Worm (Caenorhabditis elegans) whole organism, L4/young adult: Measurements from ENCODE around the gene pgp-8.

Experiments used
- W03F9.2 ChIP-seq: fragments of 150-350 bp; optimal IDR thresholded peaks from 2 replicates; lab custom pipeline; 2014; ENCODE audit warnings: missing biosample characterization, missing genetic modification characterization
- dao-5 ChIP-seq: sonication (generic microtip); optimal IDR thresholded peaks from 2 replicates; lab custom pipeline; 2016; ENCODE audit warnings: missing genotype, missing genetic modification characterization, moderate library complexity, missing compliant biosample characterization
- him-1 ChIP-seq: sonication (generic microtip); optimal IDR thresholded peaks from 2 replicates; lab custom pipeline; 2016; ENCODE audit warnings: missing genotype, missing genetic modification reagents, missing genetic modification characterization, missing compliant biosample characterization

pgp-8 gene

DNA sequence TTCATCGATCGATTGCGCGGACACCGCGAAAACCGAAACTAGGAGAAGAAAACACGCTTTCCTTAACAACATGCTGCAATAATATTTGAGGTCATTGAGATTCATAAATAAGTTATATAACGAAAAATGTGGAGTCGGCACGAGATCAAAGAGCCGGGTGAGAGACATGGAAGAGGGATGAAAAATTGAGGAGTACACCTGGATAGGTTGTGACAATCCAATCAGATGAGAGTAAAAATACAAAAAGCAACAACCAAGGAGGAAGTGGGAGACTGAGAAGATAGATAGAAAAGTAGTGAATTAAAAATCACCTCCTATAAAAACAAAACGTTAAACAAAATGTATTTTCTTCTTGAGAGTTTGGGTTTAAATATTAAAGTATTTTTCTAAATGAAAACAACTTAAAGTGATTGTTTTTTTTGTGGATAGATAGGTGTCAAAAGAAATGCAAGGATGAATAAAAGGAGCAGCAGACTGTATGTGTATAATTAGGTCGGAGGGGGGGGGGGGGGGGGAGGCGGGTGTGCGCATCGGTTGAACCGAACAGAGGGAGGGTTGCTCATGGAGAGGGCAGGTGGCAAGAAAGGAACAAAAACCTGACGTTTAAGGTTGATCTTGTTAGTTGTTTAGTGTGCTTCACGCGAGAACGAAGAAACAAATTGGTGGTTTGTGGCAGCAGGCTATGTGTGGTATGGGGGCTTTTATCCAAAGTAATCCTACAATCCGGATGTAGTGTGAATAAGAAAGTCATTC lies 19.4 kb downstream of the pgp-8 start, which contains the start of gene C05A9.2:
C05A9.2 (minus strand) TSS at position 73 of the 753 bp plus-strand sequence.
- TF ChIP-seq dao-5 (tag; lab: Kevin White, UChicago) (no peak), W03F9.2 (tag; lab: Kevin White, UChicago) (no peak), him-1 (tag; lab: Kevin White, UChicago) (no peak)

DNA sequence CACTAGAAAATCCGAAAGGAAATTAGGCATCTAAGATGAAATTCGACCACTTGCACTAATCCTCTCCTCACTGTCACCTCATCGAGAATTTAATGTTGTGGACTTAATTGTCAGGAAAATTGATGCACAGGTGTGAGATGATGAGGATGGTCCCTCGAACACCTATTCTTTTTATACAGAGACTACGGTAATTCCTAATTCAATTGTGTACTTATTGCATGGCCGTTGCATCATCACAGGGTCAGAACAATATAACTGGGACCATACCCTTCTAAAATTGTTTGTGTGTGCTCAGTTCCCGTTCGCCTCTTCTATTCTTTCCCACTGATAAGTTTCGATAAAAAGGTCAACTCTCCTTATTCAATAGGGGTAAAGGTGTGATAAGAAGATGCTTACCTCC lies 20.1 kb downstream of the pgp-8 start:
- TF ChIP-seq him-1 (tag; lab: Kevin White, UChicago) (no peak), dao-5 (tag; lab: Kevin White, UChicago) (no peak), W03F9.2 (tag; lab: Kevin White, UChicago) (no peak)

DNA sequence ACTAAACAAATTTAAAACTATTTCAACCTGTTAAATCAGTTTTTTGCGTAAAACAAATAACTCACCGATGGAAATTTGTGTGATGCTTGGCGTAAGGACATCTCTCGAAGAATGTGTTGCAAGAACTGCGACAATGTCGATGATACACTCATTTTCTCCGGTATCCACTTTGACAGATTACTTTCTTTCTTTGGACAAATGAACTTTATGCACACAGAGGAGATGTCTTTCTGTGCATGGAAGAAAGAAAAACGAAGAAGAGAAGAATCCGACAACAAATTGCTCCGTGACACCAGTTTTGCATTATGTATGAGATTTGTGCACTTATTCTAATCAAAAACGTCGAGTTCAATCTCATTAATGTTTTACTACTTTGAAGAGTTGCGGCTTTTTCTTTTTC lies 25.7 kb downstream of the pgp-8 start, which contains the start of gene plc-1:
plc-1 (minus strand) TSS at position 101 of the 400 bp plus-strand sequence.
- TF ChIP-seq W03F9.2 (tag; lab: Kevin White, UChicago): no peak
- no peak for TF ChIP-seq him-1 (tag; lab: Kevin White, UChicago)
- TF ChIP-seq dao-5 (tag; lab: Kevin White, UChicago): no peak

DNA sequence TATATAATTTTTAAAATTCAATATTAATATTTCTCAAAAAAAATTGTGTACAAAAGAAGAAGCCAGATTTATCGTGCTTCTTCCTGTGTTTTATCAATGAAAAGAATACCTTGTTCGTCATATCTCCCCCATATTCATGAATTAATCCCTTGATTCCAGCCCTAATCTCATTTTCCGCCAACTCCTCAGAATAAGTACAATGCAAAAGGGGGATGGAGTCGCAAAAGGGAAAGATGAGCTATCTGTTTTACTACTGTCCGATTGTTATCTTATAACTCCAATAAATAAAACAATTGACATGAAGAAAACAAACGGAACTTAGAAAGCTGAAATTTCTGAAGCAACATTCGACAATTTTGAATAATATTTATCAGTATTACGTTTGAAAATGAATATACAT lies 26.6 kb downstream of the pgp-8 start:
- TF ChIP-seq W03F9.2 (tag; lab: Kevin White, UChicago) (no peak), him-1 (tag; lab: Kevin White, UChicago) (no peak), dao-5 (tag; lab: Kevin White, UChicago) (no peak)

DNA sequence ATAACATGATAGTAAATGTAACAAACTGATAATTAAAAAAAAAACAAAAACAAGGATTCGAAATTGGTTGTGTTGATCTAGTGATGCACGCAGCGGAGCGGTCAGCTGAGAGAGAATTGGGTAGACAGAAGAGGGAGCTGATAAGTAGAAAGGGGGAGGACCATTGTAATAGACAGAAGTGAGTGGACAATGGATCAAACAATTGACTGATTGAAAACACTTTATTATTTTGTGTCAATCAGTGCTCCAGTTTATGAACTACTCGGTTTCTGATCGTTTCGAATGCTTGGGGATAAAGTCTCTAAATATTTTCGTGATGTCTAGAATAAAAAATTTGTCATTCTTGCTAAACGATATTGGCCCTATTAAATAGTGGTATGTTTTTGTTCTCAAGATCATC lies 29.7 kb downstream of the pgp-8 start:
- TF ChIP-seq W03F9.2 (tag; lab: Kevin White, UChicago) (no peak), him-1 (tag; lab: Kevin White, UChicago) (no peak), dao-5 (tag; lab: Kevin White, UChicago) (no peak)

DNA sequence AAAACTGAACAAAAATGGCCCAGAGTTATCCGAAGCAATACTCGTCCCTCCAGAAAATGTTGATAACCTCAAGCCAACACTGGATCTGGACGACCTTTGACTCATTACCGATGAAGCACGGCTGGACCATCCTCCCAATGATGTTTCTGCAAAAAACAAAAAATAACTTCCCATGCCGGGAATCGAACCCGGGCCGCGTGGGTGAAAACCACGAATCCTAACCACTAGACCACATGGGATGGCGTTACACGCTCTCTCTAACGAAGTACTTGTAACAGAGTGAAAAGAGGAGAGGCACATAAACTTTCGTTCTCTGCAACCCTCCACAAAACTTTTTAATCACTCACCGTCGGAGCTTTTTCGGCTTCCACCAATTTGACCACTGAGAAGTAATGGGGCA lies 43.1 kb downstream of the pgp-8 start:
- peak; percentile 41 for TF ChIP-seq dao-5 (tag; lab: Kevin White, UChicago)
- TF ChIP-seq W03F9.2 (tag; lab: Kevin White, UChicago): no peak
- peak; percentile 62 for TF ChIP-seq him-1 (tag; lab: Kevin White, UChicago)

DNA sequence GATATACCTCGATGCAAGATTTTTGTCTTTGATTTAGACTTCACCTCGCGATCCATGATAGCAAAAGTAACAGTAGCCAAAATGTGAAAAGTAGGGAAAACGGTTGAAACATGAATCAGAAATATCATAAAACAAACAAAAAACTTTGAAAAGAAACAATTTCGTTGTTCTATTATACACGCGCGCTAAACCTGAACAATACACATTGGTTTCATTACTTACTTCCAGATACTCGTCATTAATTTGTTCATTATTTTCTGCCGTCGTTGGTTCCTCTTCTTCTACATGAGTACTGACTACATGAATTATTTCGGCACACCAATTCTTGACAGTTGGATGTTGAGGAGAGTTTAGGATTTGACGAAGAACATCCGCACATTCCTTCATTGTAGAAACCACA lies 43.7 kb downstream of the pgp-8 start, which contains the start of gene F31B12.3:
F31B12.3 (minus strand) TSS at position 101 of the 400 bp plus-strand sequence.
- TF ChIP-seq him-1 (tag; lab: Kevin White, UChicago) (no peak), W03F9.2 (tag; lab: Kevin White, UChicago) (no peak), dao-5 (tag; lab: Kevin White, UChicago) (no peak)
